Worm (Caenorhabditis elegans) whole organism, L2 larva: ENCODE measurements around the gene T25C12.3.

Source experiments
- C34F6.9 ChIP-seq: fragments of 150-350 bp; optimal IDR thresholded peaks from 2 replicates; lab custom pipeline; 2014; ENCODE audit warnings: missing biosample characterization, missing genetic modification characterization
- ZK546.5 ChIP-seq: sonication (generic microtip); optimal IDR thresholded peaks from 2 replicates; lab custom pipeline; 2017; ENCODE audit warnings: missing biosample characterization, missing genetic modification characterization
- alr-1 ChIP-seq: fragments of 150-350 bp; optimal IDR thresholded peaks from 2 replicates; lab custom pipeline; 2014; ENCODE audit warnings: missing biosample characterization, missing genetic modification characterization
- ceh-16 ChIP-seq: fragments of 150-350 bp; optimal IDR thresholded peaks from 2 replicates; lab custom pipeline; 2014; ENCODE audit warnings: missing biosample characterization, missing genetic modification characterization
- ceh-82 ChIP-seq: fragments of 150-350 bp; optimal IDR thresholded peaks from 2 replicates; lab custom pipeline; 2014; ENCODE audit warnings: missing biosample characterization, missing genetic modification characterization
- nhr-11 ChIP-seq: fragments of 150-350 bp; optimal IDR thresholded peaks from 2 replicates; lab custom pipeline; 2014; ENCODE audit warnings: missing biosample characterization, missing genetic modification characterization
- nhr-12 ChIP-seq: fragments of 150-350 bp; optimal IDR thresholded peaks from 2 replicates; lab custom pipeline; 2014; ENCODE audit warnings: missing biosample characterization, missing genetic modification characterization
- nhr-237 ChIP-seq: fragments of 150-350 bp; optimal IDR thresholded peaks from 2 replicates; lab custom pipeline; 2014; ENCODE audit warnings: missing biosample characterization, missing genetic modification characterization
- nhr-25 ChIP-seq: fragments of 150-350 bp; sonication (generic microtip); optimal IDR thresholded peaks from 3 replicates; lab custom pipeline; 2014; ENCODE audit warnings: missing biosample characterization, missing genetic modification characterization
- nhr-77 ChIP-seq: fragments of 150-350 bp; optimal IDR thresholded peaks from 2 replicates; lab custom pipeline; 2014; ENCODE audit warnings: missing biosample characterization, missing genetic modification characterization
- skn-1 ChIP-seq: sonication (generic microtip); optimal IDR thresholded peaks from 2 replicates; lab custom pipeline; 2017; ENCODE audit warnings: missing biosample characterization, missing genetic modification characterization
- zag-1 ChIP-seq: fragments of 150-350 bp; optimal IDR thresholded peaks from 2 replicates; lab custom pipeline; 2014; ENCODE audit warnings: missing biosample characterization, missing genetic modification characterization
- ztf-11 ChIP-seq: sonication (generic microtip); optimal IDR thresholded peaks from 2 replicates; lab custom pipeline; 2017; ENCODE audit warnings: missing biosample characterization, missing genetic modification characterization

DNA sequence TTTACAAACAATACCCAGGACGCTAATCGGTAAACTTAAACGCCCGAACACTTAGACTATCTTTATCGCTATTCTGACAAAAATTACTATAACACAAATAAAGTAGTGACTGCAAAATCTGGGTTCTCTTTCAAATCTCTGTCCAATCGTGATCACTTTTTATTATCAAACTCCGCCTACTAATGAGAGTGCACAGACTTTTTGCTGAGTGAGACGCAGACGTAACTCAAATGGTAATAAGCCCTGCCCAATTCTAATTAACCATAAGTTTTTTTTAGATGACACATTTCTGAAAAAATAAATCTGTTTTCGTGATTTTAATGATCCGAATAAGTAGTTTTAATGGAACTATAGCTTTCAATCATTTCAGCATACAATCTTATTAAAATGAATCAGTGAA is 27.4 kb downstream of the T25C12.3 start:
- no peak for TF ChIP-seq nhr-11
- TF ChIP-seq ztf-11 (tag; lab: Kevin White, UChicago) = no peak
- no peak for TF ChIP-seq nhr-237 (tag; lab: Kevin White, UChicago)
- no peak for TF ChIP-seq ceh-16
- no peak for TF ChIP-seq alr-1
- no peak for TF ChIP-seq skn-1 (tag; lab: Kevin White, UChicago)
- TF ChIP-seq ceh-82 (tag; lab: Kevin White, UChicago) = no peak
- no peak for TF ChIP-seq nhr-77
- TF ChIP-seq C34F6.9 = no peak
- no peak for TF ChIP-seq ZK546.5 (tag; lab: Kevin White, UChicago)
- no peak for TF ChIP-seq nhr-25
- no peak for TF ChIP-seq zag-1 (tag; lab: Kevin White, UChicago)
- TF ChIP-seq nhr-12 (tag; lab: Kevin White, UChicago) = no peak
